Fruit fly (Drosophila melanogaster): ENCODE results near the gene Nin.
A peak's percentile ranks its signal among the peaks of the same experiment; 100 is the strongest.

DNA sequence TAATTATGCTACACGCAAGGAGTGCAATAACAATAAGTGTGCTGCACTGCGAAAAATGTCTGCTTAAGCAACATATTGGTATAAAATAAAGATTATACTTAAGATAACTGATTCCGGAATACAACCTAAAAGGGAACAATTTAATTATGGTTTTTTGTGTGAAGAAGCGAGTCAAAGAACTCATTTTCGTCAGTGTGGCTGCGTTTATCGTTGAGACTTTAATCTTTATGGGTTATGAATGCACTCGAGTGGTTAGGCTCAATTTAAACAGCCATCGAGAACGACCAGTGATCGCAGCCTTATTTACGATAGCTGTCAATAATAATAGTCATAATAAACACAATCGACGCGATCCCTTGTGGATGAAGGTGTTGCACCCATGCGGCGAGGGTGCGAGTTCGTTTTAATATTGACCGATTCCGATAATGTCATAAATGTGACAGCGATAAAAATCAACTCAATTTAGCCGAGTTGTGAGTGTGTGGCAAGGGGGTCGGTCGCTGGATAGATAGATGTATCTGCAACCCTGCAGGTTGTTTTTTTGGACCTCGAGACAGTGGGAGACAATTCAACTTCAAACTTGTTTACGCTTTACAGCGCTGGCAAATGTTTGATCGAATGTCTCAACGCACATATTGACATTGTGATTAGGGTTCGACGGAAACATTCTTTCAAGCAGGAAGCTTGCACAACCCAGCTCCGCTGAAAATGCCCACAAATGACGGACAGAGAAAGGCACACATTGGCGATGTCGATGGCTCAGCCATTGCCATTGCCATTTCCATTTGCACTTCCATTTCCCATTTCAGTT, 22.1 kb downstream of the Nin start:
- TF ChIP-seq Gug (GFP tag; IDR thresholded peaks at IDR 0.05) = peak; percentile 20; the same call in 1 of the 2 replicates
- TF ChIP-seq topi (GFP tag; optimal IDR thresholded peaks at IDR 0.05) = peak; percentile 84
- peak; percentile 55 for TF ChIP-seq dsx (GFP tag; optimal IDR thresholded peaks at IDR 0.05; ENCODE audit: poor library complexity, severe bottlenecking)
- TF ChIP-seq Hr39 (GFP tag; optimal IDR thresholded peaks at IDR 0.05) = peak; percentile 85
- peak; percentile 49 for TF ChIP-seq CG6808 (GFP tag; optimal IDR thresholded peaks at IDR 0.05)
- peak; percentile 64 for TF ChIP-seq CG7368 (GFP tag; optimal IDR thresholded peaks at IDR 0.05)
- peak; percentile 59 for TF ChIP-seq CG6854 (GFP tag; optimal IDR thresholded peaks at IDR 0.05)
- peak; percentile 88 for TF ChIP-seq esn (GFP tag; optimal IDR thresholded peaks at IDR 0.05)
- TF ChIP-seq CG10631 (GFP tag; optimal IDR thresholded peaks at IDR 0.05) = peak; percentile 51

All from whole organism, prepupa.